Worm (Caenorhabditis elegans): Measurements from ENCODE around the gene cpsf-4.

- TF ChIP-seq W03F9.2 (tag; optimal IDR thresholded peaks at IDR 0.05) = no peak
- no peak for TF ChIP-seq him-1 (tag; optimal IDR thresholded peaks at IDR 0.05)
Observed at ce11 chrIV:12044844-12045738, 48.2 kb downstream of the cpsf-4 start.
